Worm (Caenorhabditis elegans) whole organism, L1 larva: ENCODE results near the gene C32C4.3.
A peak's percentile ranks its signal among the peaks of the same experiment; 100 is the strongest.

Experiments used
- C16A3.4 ChIP-seq: fragments of 150-350 bp; optimal IDR thresholded peaks from 2 replicates; lab custom pipeline; 2014; ENCODE audit warnings: missing biosample characterization, missing genetic modification characterization
- C34B4.2 ChIP-seq: sonication (generic microtip); optimal IDR thresholded peaks from 2 replicates; lab custom pipeline; 2017; ENCODE audit warnings: mild to moderate bottlenecking, missing genetic modification characterization, missing compliant biosample characterization
- F16B12.6 ChIP-seq: fragments of 150-350 bp; optimal IDR thresholded peaks from 2 replicates; lab custom pipeline; 2014; ENCODE audit warnings: missing biosample characterization, missing genetic modification characterization
- Y116A8C.19 ChIP-seq: sonication (generic microtip); optimal IDR thresholded peaks from 2 replicates; lab custom pipeline; 2016; ENCODE audit warnings: missing compliant biosample characterization, missing genetic modification characterization, borderline replicate concordance
- aha-1 ChIP-seq: fragments of 150-350 bp; optimal IDR thresholded peaks from 2 replicates; lab custom pipeline; 2014; ENCODE audit warnings: missing biosample characterization, missing genetic modification characterization
- alr-1 ChIP-seq: fragments of 200-800 bp; sonication (Bioruptor generic); optimal IDR thresholded peaks from 2 replicates; lab custom pipeline; 2018; ENCODE audit warnings: borderline replicate concordance, mild to moderate bottlenecking, missing genetic modification characterization, missing compliant biosample characterization
- blmp-1 ChIP-seq: fragments of 150-350 bp; optimal IDR thresholded peaks from 2 replicates; lab custom pipeline; 2014; ENCODE audit warnings: missing biosample characterization, missing genetic modification characterization
- ceh-88 ChIP-seq: fragments of 200-800 bp; sonication (Bioruptor generic); IDR thresholded peaks from 2 replicates; pipeline ENCODE4 v1.3.6; 2022; ENCODE audit warnings: missing genetic modification characterization, missing compliant biosample characterization
- ceh-90 ChIP-seq: sonication (generic microtip); optimal IDR thresholded peaks from 2 replicates; lab custom pipeline; 2016; ENCODE audit warnings: missing genetic modification characterization, missing compliant biosample characterization
- dpl-1 ChIP-seq, 3 experiments: fragments of 150-350 bp in 2 of 3; sonication (generic microtip) in 1 of 3; optimal IDR thresholded peaks; 2 replicates each; lab custom pipeline; 2014 to 2017; ENCODE audit warnings: missing biosample characterization in 3 of 3, missing genetic modification characterization in 3 of 3, missing genetic modification reagents in 3 of 3
- dsc-1 ChIP-seq: sonication (generic microtip); optimal IDR thresholded peaks from 2 replicates; lab custom pipeline; 2016; ENCODE audit warnings: mild to moderate bottlenecking, missing genetic modification characterization, missing compliant biosample characterization
- efl-1 ChIP-seq, 4 experiments: fragments of 150-350 bp; optimal IDR thresholded peaks in 3 of 4; peaks in 1 of 4; 1 replicate in 1 of 4; 2 replicates in 3 of 4; lab custom pipeline; 2014; ENCODE audit warnings: missing biosample characterization in 2 of 4, missing genetic modification characterization in 2 of 4, missing genetic modification reagents in 2 of 4
- efl-3 ChIP-seq: fragments of 200-800 bp; sonication (Bioruptor generic); optimal IDR thresholded peaks from 2 replicates; lab custom pipeline; 2018; ENCODE audit warnings: mild to moderate bottlenecking, missing genetic modification characterization, missing compliant biosample characterization
- egl-13 ChIP-seq: sonication (generic microtip); optimal IDR thresholded peaks from 2 replicates; lab custom pipeline; 2016; ENCODE audit warnings: missing genotype, missing genetic modification reagents, missing genetic modification characterization, missing compliant biosample characterization
- ets-5 ChIP-seq: fragments of 200-800 bp; sonication (Bioruptor generic); IDR thresholded peaks from 2 replicates; pipeline ENCODE4 v1.3.6; 2022; ENCODE audit warnings: missing genetic modification characterization, missing compliant biosample characterization
- hlh-17 ChIP-seq: fragments of 200-800 bp; sonication (Bioruptor generic); optimal IDR thresholded peaks from 2 replicates; lab custom pipeline; 2018; ENCODE audit warnings: missing genetic modification characterization, mild to moderate bottlenecking, missing compliant biosample characterization, moderate library complexity, borderline replicate concordance
- hlh-4 ChIP-seq: sonication (generic microtip); optimal IDR thresholded peaks from 2 replicates; lab custom pipeline; 2016; ENCODE audit warnings: mild to moderate bottlenecking, missing genetic modification characterization, missing compliant biosample characterization
- jun-1 ChIP-seq: fragments of 150-350 bp; optimal IDR thresholded peaks from 2 replicates; lab custom pipeline; 2014; ENCODE audit warnings: missing biosample characterization, missing genetic modification reagents, missing genetic modification characterization
- lin-13 ChIP-seq: fragments of 150-350 bp; optimal IDR thresholded peaks from 2 replicates; lab custom pipeline; 2014; ENCODE audit warnings: missing biosample characterization, missing genetic modification reagents, missing genetic modification characterization
- lin-15B ChIP-seq: fragments of 150-350 bp; sonication (generic microtip); optimal IDR thresholded peaks from 3 replicates; lab custom pipeline; 2014; ENCODE audit warnings: missing biosample characterization, missing genetic modification characterization
- lin-35 ChIP-seq, 2 experiments: fragments of 150-350 bp; optimal IDR thresholded peaks; 2 replicates each; lab custom pipeline; 2014; ENCODE audit warnings: missing biosample characterization in 2 of 2, missing genetic modification characterization in 2 of 2, missing genetic modification reagents in 2 of 2
- lin-39 ChIP-seq: fragments of 150-350 bp; optimal IDR thresholded peaks from 2 replicates; lab custom pipeline; 2014; ENCODE audit warnings: missing biosample characterization, missing genetic modification reagents, missing genetic modification characterization
- mdl-1 ChIP-seq, 2 experiments: fragments of 150-350 bp; optimal IDR thresholded peaks; 2 replicates each; lab custom pipeline; 2014 to 2017; ENCODE audit warnings: missing biosample characterization in 2 of 2, missing genetic modification characterization in 2 of 2, inconsistent platforms in 1 of 2
- nhr-19 ChIP-seq: fragments of 200-800 bp; sonication (Bioruptor generic); conservative IDR thresholded peaks from 2 replicates; pipeline ENCODE4 v1.3.6; 2022; ENCODE audit warnings: missing genetic modification characterization, missing compliant biosample characterization
- nhr-20 ChIP-seq: sonication (generic microtip); optimal IDR thresholded peaks from 2 replicates; lab custom pipeline; 2016; ENCODE audit warnings: mild to moderate bottlenecking, missing genetic modification characterization, missing compliant biosample characterization
- nhr-47 ChIP-seq: sonication (generic microtip); optimal IDR thresholded peaks from 2 replicates; lab custom pipeline; 2016; ENCODE audit warnings: mild to moderate bottlenecking, missing genetic modification characterization, moderate library complexity, missing compliant biosample characterization
- nhr-77 ChIP-seq: fragments of 150-350 bp; optimal IDR thresholded peaks from 2 replicates; lab custom pipeline; 2014; ENCODE audit warnings: missing biosample characterization, missing genetic modification characterization
- nhr-84 ChIP-seq: sonication (generic microtip); optimal IDR thresholded peaks from 2 replicates; lab custom pipeline; 2017; ENCODE audit warnings: missing biosample characterization, missing genetic modification characterization
- rnt-1 ChIP-seq: sonication (generic microtip); optimal IDR thresholded peaks from 2 replicates; lab custom pipeline; 2016; ENCODE audit warnings: mild to moderate bottlenecking, missing genetic modification characterization, moderate library complexity, missing compliant biosample characterization
- snu-23 ChIP-seq: sonication (generic microtip); optimal IDR thresholded peaks from 2 replicates; lab custom pipeline; 2016; ENCODE audit warnings: missing genetic modification characterization, missing compliant biosample characterization
- sup-37 ChIP-seq: fragments of 200-800 bp; sonication (Bioruptor generic); optimal IDR thresholded peaks from 2 replicates; lab custom pipeline; 2018; ENCODE audit warnings: mild to moderate bottlenecking, missing genetic modification characterization, missing compliant biosample characterization
- unc-130 ChIP-seq: fragments of 150-350 bp; optimal IDR thresholded peaks from 2 replicates; lab custom pipeline; 2017; ENCODE audit warnings: missing biosample characterization, missing genetic modification characterization, inconsistent platforms
- unc-30 ChIP-seq: sonication (generic microtip); optimal IDR thresholded peaks from 2 replicates; lab custom pipeline; 2017; ENCODE audit warnings: missing biosample characterization, missing genetic modification characterization
- unc-98 ChIP-seq: fragments of 200-800 bp; sonication (Bioruptor generic); IDR thresholded peaks from 2 replicates; pipeline ENCODE4 v1.3.6; 2022; ENCODE audit warnings: missing genetic modification characterization, missing compliant biosample characterization
- xbp-1 ChIP-seq: sonication (generic microtip); optimal IDR thresholded peaks from 2 replicates; lab custom pipeline; 2016; ENCODE audit warnings: missing genetic modification characterization, missing compliant biosample characterization
- zip-4 ChIP-seq: fragments of 200-800 bp; sonication (Bioruptor generic); optimal IDR thresholded peaks from 2 replicates; lab custom pipeline; 2018; ENCODE audit warnings: mild to moderate bottlenecking, missing genetic modification characterization, moderate library complexity, missing compliant biosample characterization
- ztf-11 ChIP-seq, 2 experiments: sonication (generic microtip); optimal IDR thresholded peaks; 2 replicates each; lab custom pipeline; 2016 to 2017; ENCODE audit warnings: missing genetic modification characterization in 2 of 2, missing biosample characterization in 1 of 2, missing compliant biosample characterization in 1 of 2
- ztf-4 ChIP-seq: fragments of 150-350 bp; optimal IDR thresholded peaks from 2 replicates; lab custom pipeline; 2014; ENCODE audit warnings: missing biosample characterization, missing genetic modification characterization

The C32C4.3 gene

DNA sequence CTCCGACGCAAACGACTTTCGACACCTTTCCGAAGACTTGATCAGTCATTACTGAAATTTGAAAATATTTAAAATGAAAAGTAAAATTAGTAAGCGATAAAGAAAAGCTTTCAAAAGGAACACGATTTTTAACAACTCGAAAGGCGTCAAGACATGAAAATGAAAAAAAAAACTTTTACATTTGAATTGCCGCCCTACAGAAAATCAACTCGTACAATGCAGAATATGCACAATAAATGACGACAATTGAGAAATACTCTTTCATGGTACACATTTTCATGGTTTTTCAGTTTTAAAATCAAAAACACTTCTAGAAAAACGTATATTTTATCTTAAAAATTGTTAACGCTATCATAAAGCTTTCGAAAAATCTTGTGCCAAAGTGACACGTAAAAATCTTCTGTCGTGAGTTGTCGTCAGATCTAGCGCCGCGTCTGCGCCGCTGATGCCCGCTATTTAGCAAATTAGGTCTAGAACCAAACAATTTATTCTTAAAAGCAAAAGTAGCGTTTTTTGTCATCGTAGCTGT, 14.5 kb upstream of the C32C4.3 start, which contains the start of gene sqv-4 (continued):
- TF ChIP-seq efl-1 (optimal IDR thresholded peaks at IDR 0.05; lab: Kevin White, UChicago) (peak; percentile 28 to 89), efl-1 (GFP tag; optimal IDR thresholded peaks at IDR 0.05 in 1 of 2; lab: Kevin White, UChicago) (peak; percentile 86 to 98), nhr-47 (peak; percentile 55), ets-5 (no peak), nhr-77 (tag; lab: Kevin White, UChicago) (no peak), unc-98 (GFP tag; lab: Robert Waterston, UW) (no peak), aha-1 (tag; lab: Kevin White, UChicago) (no peak), lin-15B (no peak), egl-13 (tag; lab: Kevin White, UChicago) (no peak), jun-1 (tag; lab: Kevin White, UChicago) (no peak), C34B4.2 (tag; lab: Kevin White, UChicago) (no peak), ceh-88 (no peak), alr-1 (tag; lab: Kevin White, UChicago) (no peak)

DNA sequence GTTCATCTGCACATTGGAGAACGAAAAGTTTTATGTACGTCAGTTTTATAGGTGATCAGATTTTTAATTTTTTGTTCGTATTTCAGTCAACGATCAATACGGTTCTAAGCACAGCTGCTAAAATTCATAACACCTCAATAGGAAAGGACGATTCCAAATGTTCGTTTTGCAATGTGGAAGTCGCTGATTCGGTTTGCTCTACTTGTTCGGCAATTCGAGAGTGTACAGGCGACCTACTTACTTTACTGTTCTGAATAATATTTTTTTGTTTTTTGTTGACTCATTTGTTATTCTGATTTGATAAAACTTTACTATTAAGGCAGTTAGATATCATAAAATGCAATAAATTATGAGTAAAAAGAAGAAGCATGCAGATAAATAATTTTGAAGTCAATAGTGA, 12.4 kb upstream of the C32C4.3 start:
- TF ChIP-seq dsc-1 (no peak), ztf-11 (tag; optimal IDR thresholded peaks at IDR 0.05; lab: Kevin White, UChicago) (no peak), hlh-4 (tag; lab: Kevin White, UChicago) (no peak), sup-37 (GFP tag; lab: Kevin White, UChicago) (no peak), nhr-84 (no peak), mdl-1 (tag; optimal IDR thresholded peaks at IDR 0.05; lab: Kevin White, UChicago) (no peak)

DNA sequence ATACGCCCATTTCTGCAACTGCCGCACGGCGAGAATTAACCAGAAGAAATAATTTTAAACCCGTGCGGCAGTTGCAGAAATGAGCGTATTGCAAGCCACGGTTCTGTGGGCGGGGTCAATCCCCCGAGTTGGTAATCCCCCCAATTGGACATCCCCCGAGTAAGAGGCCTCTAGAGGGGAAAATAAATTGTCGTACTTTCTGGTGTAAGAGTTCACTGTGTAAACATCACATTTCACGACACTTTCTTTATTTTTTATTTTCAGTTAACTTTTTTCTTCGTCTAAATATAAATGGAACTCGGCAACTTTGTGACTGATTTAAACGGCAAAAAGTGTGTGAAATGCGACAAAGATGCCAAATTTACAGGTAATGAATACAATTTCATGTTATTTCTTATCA, 11.0 kb upstream of the C32C4.3 start, which contains the start of gene tut-2:
Gene tut-2 (plus strand): TSS at position 277 of the 400 bp plus-strand sequence.
- TF ChIP-seq unc-30 (tag; lab: Kevin White, UChicago): no peak
- peak; percentile 76 for TF ChIP-seq F16B12.6 (tag; lab: Kevin White, UChicago)
- no peak for TF ChIP-seq rnt-1
- TF ChIP-seq dpl-1 (GFP tag; optimal IDR thresholded peaks at IDR 0.05; lab: Kevin White, UChicago): peak in 1 of 3 experiments; percentile 19
- no peak for TF ChIP-seq ceh-88
- TF ChIP-seq unc-130 (tag; lab: Kevin White, UChicago): no peak
- peak; percentile 7 for TF ChIP-seq snu-23
- no peak for TF ChIP-seq C16A3.4 (tag; lab: Kevin White, UChicago)
- TF ChIP-seq hlh-17 (GFP tag; lab: Kevin White, UChicago): no peak
- TF ChIP-seq Y116A8C.19: no peak
- no peak for TF ChIP-seq ceh-90 (tag; lab: Kevin White, UChicago)
- peak in 1 of 2 experiments; percentile 35 for TF ChIP-seq efl-1 (optimal IDR thresholded peaks at IDR 0.05; lab: Kevin White, UChicago)
- peak; percentile 26 to 94 for TF ChIP-seq efl-1 (GFP tag; optimal IDR thresholded peaks at IDR 0.05 in 1 of 2; lab: Kevin White, UChicago)
- TF ChIP-seq xbp-1 (tag; lab: Kevin White, UChicago): no peak
- peak; percentile 32 for TF ChIP-seq blmp-1 (tag; lab: Kevin White, UChicago)
- 0 out of 2 replicates have a peak, but pooled peaks have one; percentile 4 for TF ChIP-seq nhr-19 (GFP tag; lab: Robert Waterston, UW)
- TF ChIP-seq lin-39 (tag; lab: Kevin White, UChicago): no peak
- no peak for TF ChIP-seq sup-37 (GFP tag; lab: Kevin White, UChicago)
- TF ChIP-seq lin-35 (GFP tag; optimal IDR thresholded peaks at IDR 0.05; lab: Kevin White, UChicago): peak in 1 of 2 experiments; percentile 32

DNA sequence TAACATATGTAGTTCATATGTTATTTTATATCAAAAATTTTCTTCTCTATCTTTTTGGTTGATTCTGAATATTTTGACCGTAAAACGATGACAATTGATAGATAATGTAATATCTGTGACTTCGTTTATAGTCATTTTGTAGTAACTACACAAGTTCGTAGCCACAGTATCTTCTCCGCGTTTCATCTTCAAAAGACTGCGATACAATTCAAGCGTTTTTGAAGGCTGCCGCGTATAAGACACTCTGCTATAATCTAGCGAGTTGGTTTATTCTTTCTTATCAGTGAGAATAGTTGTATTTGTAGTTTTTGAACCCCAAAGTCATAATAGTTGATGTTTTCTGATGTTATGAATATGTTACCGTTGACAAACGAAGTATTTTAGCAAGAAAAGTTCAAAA, 10.0 kb upstream of the C32C4.3 start, which contains the start of gene ugt-34:
Gene ugt-34 (minus strand): TSS at position 21 of the 400 bp plus-strand sequence.
- TF ChIP-seq nhr-20: peak; percentile 43
- no peak for TF ChIP-seq ztf-4 (tag; lab: Kevin White, UChicago)
- no peak for TF ChIP-seq lin-13
- TF ChIP-seq unc-30 (tag; lab: Kevin White, UChicago): no peak
- no peak for TF ChIP-seq zip-4
- no peak for TF ChIP-seq Y116A8C.19
- no peak for TF ChIP-seq efl-3 (GFP tag; lab: Kevin White, UChicago)
- no peak for TF ChIP-seq ceh-90 (tag; lab: Kevin White, UChicago)
- TF ChIP-seq, all 84 proteins: peak for 1
